Worm (Caenorhabditis elegans): ENCODE data around the gene Y97E10AR.2.

Gene Y97E10AR.2

ce11 chrV:7977701-7978461 lies 18.1 kb upstream of the Y97E10AR.2 start, which contains the start of gene let-413:
Gene let-413 (minus strand): TSS chrV:7977776.
- TF ChIP-seq unc-55 (GFP tag; optimal IDR thresholded peaks at IDR 0.05) (peak; percentile 59), sma-9 (GFP tag; optimal IDR thresholded peaks at IDR 0.05) (peak; percentile 15), sma-9 (tag; optimal IDR thresholded peaks at IDR 0.05) (no peak), fos-1 (tag; optimal IDR thresholded peaks at IDR 0.05) (peak; percentile 98), nhr-129 (tag; optimal IDR thresholded peaks at IDR 0.05) (peak; percentile 10), ztf-4 (tag; optimal IDR thresholded peaks at IDR 0.05) (no peak), C34F6.9 (tag; optimal IDR thresholded peaks at IDR 0.05) (peak; percentile 20)

DNA sequence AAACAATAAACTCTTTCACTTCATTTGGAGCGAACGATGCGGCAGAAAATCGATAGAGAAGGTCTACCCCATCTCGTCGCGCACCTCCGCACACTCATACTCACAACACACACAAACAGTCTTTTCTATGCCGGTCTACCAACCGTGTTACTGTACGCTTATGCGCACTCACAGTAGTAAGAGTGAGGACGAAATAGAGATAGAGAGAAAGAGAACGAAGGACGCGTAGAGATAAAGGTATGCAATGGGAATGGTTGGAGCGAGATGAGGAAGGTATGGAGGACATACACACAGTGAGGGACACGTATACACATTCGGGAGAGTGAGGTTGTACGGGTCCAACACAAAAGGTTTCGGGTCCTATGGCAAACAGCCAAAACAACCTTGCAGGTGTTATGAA lies 17.2 kb upstream of the Y97E10AR.2 start:
- TF ChIP-seq nhr-6 (tag; optimal IDR thresholded peaks at IDR 0.05) (no peak), sma-9 (GFP tag; optimal IDR thresholded peaks at IDR 0.05) (peak; percentile 25), sma-9 (tag; optimal IDR thresholded peaks at IDR 0.05) (no peak), ama-1 (optimal IDR thresholded peaks at IDR 0.05) (no peak), lin-13 (GFP tag; optimal IDR thresholded peaks at IDR 0.05) (no peak), nhr-11 (tag; optimal IDR thresholded peaks at IDR 0.05) (no peak), gmeb-1 (tag; optimal IDR thresholded peaks at IDR 0.05) (peak; percentile 22), lsy-2 (tag; optimal IDR thresholded peaks at IDR 0.05) (peak; percentile 5 to 46), elt-1 (tag; optimal IDR thresholded peaks at IDR 0.05) (no peak), sma-3 (GFP tag; optimal IDR thresholded peaks at IDR 0.05) (peak; percentile 9), blmp-1 (tag; optimal IDR thresholded peaks at IDR 0.05; ENCODE audit: insufficient read depth) (no peak), F13H6.1 (tag; optimal IDR thresholded peaks at IDR 0.05) (peak; percentile 33), nhr-21 (tag; optimal IDR thresholded peaks at IDR 0.05) (no peak), nhr-129 (tag; optimal IDR thresholded peaks at IDR 0.05) (peak; percentile 83), peb-1 (tag; optimal IDR thresholded peaks at IDR 0.05) (peak; percentile 36), nhr-25 (tag; optimal IDR thresholded peaks at IDR 0.05) (peak; percentile 78), skn-1 (tag; optimal IDR thresholded peaks at IDR 0.05) (no peak), nhr-23 (tag; optimal IDR thresholded peaks at IDR 0.05) (no peak), ztf-1 (GFP tag; conservative IDR thresholded peaks at IDR 0.05) (no peak), ceh-82 (tag; optimal IDR thresholded peaks at IDR 0.05) (no peak), alr-1 (tag; optimal IDR thresholded peaks at IDR 0.05) (no peak), aly-2 (tag; optimal IDR thresholded peaks at IDR 0.05) (no peak), C34F6.9 (tag; optimal IDR thresholded peaks at IDR 0.05) (no peak), ceh-16 (tag; optimal IDR thresholded peaks at IDR 0.05) (no peak), nhr-77 (tag; optimal IDR thresholded peaks at IDR 0.05) (no peak), fos-1 (tag; optimal IDR thresholded peaks at IDR 0.05) (peak; percentile 67), R02D3.7 (tag; optimal IDR thresholded peaks at IDR 0.05) (no peak), snpc-4 (tag; optimal IDR thresholded peaks at IDR 0.05) (no peak)

DNA sequence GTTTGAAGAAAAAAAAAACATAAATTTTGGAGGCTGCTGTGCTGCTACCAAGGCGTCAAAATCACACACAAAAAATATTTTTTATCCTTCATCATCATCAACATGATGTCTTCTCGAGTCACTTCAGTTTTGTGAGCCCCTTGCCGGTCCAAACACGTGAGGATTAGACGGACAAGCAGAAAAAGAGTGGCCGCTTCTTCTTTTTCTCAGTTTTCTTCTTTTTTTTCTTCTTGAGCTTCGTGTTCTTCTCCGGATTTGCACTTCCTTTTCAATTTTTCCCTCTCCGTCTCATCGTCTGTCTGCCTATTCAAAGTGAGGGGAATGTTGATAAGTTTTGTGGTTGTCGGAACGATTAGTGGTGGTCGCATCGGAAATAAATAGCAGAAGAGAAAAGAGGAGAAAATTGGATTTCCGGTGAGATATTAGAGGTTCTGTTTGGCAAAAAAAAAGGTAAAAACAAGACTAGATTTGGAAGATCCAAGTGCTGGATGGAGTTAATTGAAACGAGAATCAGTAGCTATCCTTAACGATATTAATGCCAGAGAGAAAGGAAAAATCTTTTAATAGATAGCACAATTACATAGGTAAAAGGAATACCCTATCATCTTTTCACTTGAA lies 15.5 kb upstream of the Y97E10AR.2 start:
- TF ChIP-seq mdl-1 (tag; optimal IDR thresholded peaks at IDR 0.05), result peak in 1 of 2 experiments; percentile 67
- TF ChIP-seq ztf-11 (tag; optimal IDR thresholded peaks at IDR 0.05), result no peak
- TF ChIP-seq nhr-23 (tag; optimal IDR thresholded peaks at IDR 0.05), result no peak
- no peak for TF ChIP-seq nhr-77 (tag; optimal IDR thresholded peaks at IDR 0.05)
- no peak for TF ChIP-seq mbf-1 (tag; optimal IDR thresholded peaks at IDR 0.05)
- TF ChIP-seq nhr-237 (tag; optimal IDR thresholded peaks at IDR 0.05), result no peak
- TF ChIP-seq ZK546.5 (tag; optimal IDR thresholded peaks at IDR 0.05), result no peak
- no peak for TF ChIP-seq ceh-82 (tag; optimal IDR thresholded peaks at IDR 0.05)
- TF ChIP-seq sma-9 (GFP tag; optimal IDR thresholded peaks at IDR 0.05), result peak; percentile 19
- no peak for TF ChIP-seq sma-9 (tag; optimal IDR thresholded peaks at IDR 0.05)
- TF ChIP-seq nhr-25 (tag; optimal IDR thresholded peaks at IDR 0.05), result no peak
- peak; percentile 11 for TF ChIP-seq Y55F3AM.14 (GFP tag; optimal IDR thresholded peaks at IDR 0.05)
- TF ChIP-seq skn-1 (tag; optimal IDR thresholded peaks at IDR 0.05), result no peak
- no peak for TF ChIP-seq peb-1 (tag; optimal IDR thresholded peaks at IDR 0.05)
- TF ChIP-seq crh-2 (tag; optimal IDR thresholded peaks at IDR 0.05), result peak; percentile 11
- peak; percentile 14 for TF ChIP-seq F13H6.1 (tag; optimal IDR thresholded peaks at IDR 0.05)
- TF ChIP-seq lin-39 (tag; optimal IDR thresholded peaks at IDR 0.05), result no peak
- TF ChIP-seq C34F6.9 (tag; optimal IDR thresholded peaks at IDR 0.05), result peak; percentile 62
- peak; percentile 26 for TF ChIP-seq snpc-4 (tag; optimal IDR thresholded peaks at IDR 0.05)
- no peak for TF ChIP-seq alr-1 (tag; optimal IDR thresholded peaks at IDR 0.05)
- TF ChIP-seq egl-27 (tag; optimal IDR thresholded peaks at IDR 0.05), result peak; percentile 32
- TF ChIP-seq lin-13 (GFP tag; optimal IDR thresholded peaks at IDR 0.05), result no peak
- TF ChIP-seq R02D3.7 (tag; optimal IDR thresholded peaks at IDR 0.05), result no peak
- TF ChIP-seq unc-55 (GFP tag; optimal IDR thresholded peaks at IDR 0.05), result peak; percentile 83
- TF ChIP-seq nhr-129 (tag; optimal IDR thresholded peaks at IDR 0.05), result peak; percentile 28
- peak; percentile 61 for TF ChIP-seq zag-1 (tag; optimal IDR thresholded peaks at IDR 0.05)
- TF ChIP-seq lsy-2 (tag; optimal IDR thresholded peaks at IDR 0.05), result peak in 1 of 2 experiments; percentile 56
